Worm (Caenorhabditis elegans) whole organism, mixed stage, embryonic: ENCODE results near the gene lact-7.

Source experiments
- elt-3 ChIP-seq: fragments of 150-350 bp; optimal IDR thresholded peaks from 2 replicates; lab custom pipeline; 2014; ENCODE audit warnings: missing biosample characterization, missing genetic modification characterization
- hlh-1 ChIP-seq: fragments of 150-350 bp; optimal IDR thresholded peaks from 2 replicates; lab custom pipeline; 2014; ENCODE audit warnings: missing biosample characterization, missing genetic modification reagents, missing genetic modification characterization
- mab-5 ChIP-seq: fragments of 150-350 bp; optimal IDR thresholded peaks from 2 replicates; lab custom pipeline; 2014; ENCODE audit warnings: missing biosample characterization, missing genetic modification characterization
- nhr-2 ChIP-seq: fragments of 150-350 bp; optimal IDR thresholded peaks from 2 replicates; lab custom pipeline; 2014; ENCODE audit warnings: missing biosample characterization, missing genetic modification characterization
- pha-4 ChIP-seq: fragments of 150-350 bp; optimal IDR thresholded peaks from 2 replicates; lab custom pipeline; 2018; ENCODE audit warnings: missing biosample characterization, missing genetic modification reagents, missing genetic modification characterization
- unc-120 ChIP-seq: sonication (generic microtip); optimal IDR thresholded peaks from 2 replicates; lab custom pipeline; 2017; ENCODE audit warnings: missing genetic modification characterization, missing compliant biosample characterization; ENCODE audit not compliant: poor library complexity, severe bottlenecking
- unc-62 ChIP-seq: fragments of 150-350 bp; optimal IDR thresholded peaks from 2 replicates; lab custom pipeline; 2014; ENCODE audit warnings: missing biosample characterization, missing genetic modification reagents, missing genetic modification characterization
- ztf-11 ChIP-seq: fragments of 150-350 bp; optimal IDR thresholded peaks from 2 replicates; lab custom pipeline; 2014; ENCODE audit warnings: missing biosample characterization, missing genetic modification characterization

- TF ChIP-seq elt-3 (tag; lab: Kevin White, UChicago) (no peak), hlh-1 (tag; lab: Kevin White, UChicago) (no peak), unc-120 (tag; lab: Kevin White, UChicago) (no peak), nhr-2 (tag; lab: Kevin White, UChicago) (no peak), ztf-11 (no peak), unc-62 (no peak), pha-4 (tag; lab: Kevin White, UChicago) (no peak), mab-5 (tag; lab: Kevin White, UChicago) (no peak)
Measured at ce11 chrX:11725646-11726045, 33.3 kb upstream of the lact-7 start.
